Worm (Caenorhabditis elegans) whole organism, late embryonic: Measurements from ENCODE around the gene F13A2.2.
"Not testable (repeated sequence)": the region's sequence is repeated elsewhere in the genome, so short reads cannot be mapped to it uniquely, and the experiment has no call there.

Source experiments
- C38D4.7 ChIP-seq: fragments of 200-800 bp; sonication (Bioruptor generic); optimal IDR thresholded peaks from 2 replicates; lab custom pipeline; 2018; ENCODE audit warnings: mild to moderate bottlenecking, missing genetic modification characterization, moderate library complexity, missing compliant biosample characterization
- Y22D7AL.16 ChIP-seq: sonication (generic microtip); optimal IDR thresholded peaks from 2 replicates; lab custom pipeline; 2016; ENCODE audit warnings: missing genetic modification characterization, missing compliant biosample characterization
- ama-1 ChIP-seq: fragments of 150-350 bp; optimal IDR thresholded peaks from 2 replicates; lab custom pipeline; 2014
- ceh-24 ChIP-seq: sonication (generic microtip); optimal IDR thresholded peaks from 2 replicates; lab custom pipeline; 2016; ENCODE audit warnings: mild to moderate bottlenecking, missing genetic modification characterization, missing compliant biosample characterization
- ceh-45 ChIP-seq: fragments of 200-800 bp; sonication (Bioruptor generic); IDR thresholded peaks from 2 replicates; pipeline ENCODE4 v1.3.6; 2022; ENCODE audit warnings: missing genetic modification reagents, missing genetic modification characterization, missing compliant biosample characterization
- ceh-6 ChIP-seq: fragments of 200-800 bp; sonication (Bioruptor generic); optimal IDR thresholded peaks from 2 replicates; lab custom pipeline; 2018; ENCODE audit warnings: mild to moderate bottlenecking, missing genetic modification characterization, missing compliant biosample characterization
- ceh-9 ChIP-seq: sonication (generic microtip); optimal IDR thresholded peaks from 2 replicates; lab custom pipeline; 2016; ENCODE audit warnings: mild to moderate bottlenecking, missing genetic modification characterization, inconsistent platforms, missing compliant biosample characterization
- lim-6 ChIP-seq: sonication (generic microtip); optimal IDR thresholded peaks from 2 replicates; lab custom pipeline; 2016; ENCODE audit warnings: missing genetic modification characterization, missing compliant biosample characterization
- madf-2 ChIP-seq: sonication (generic microtip); optimal IDR thresholded peaks from 2 replicates; lab custom pipeline; 2017; ENCODE audit warnings: missing genetic modification characterization, missing compliant biosample characterization
- unc-3 ChIP-seq, 2 experiments: fragments of 200-800 bp in 1 of 2; sonication (Bioruptor generic) in 1 of 2; sonication (generic microtip) in 1 of 2; conservative IDR thresholded peaks in 1 of 2; optimal IDR thresholded peaks in 1 of 2; 2 replicates each; pipeline versions ENCODE4 v1.3.6 to Lab custom; 2016 to 2022; ENCODE audit warnings: missing compliant biosample characterization in 2 of 2, missing genetic modification characterization in 2 of 2, missing genetic modification reagents in 1 of 2

Gene F13A2.2

ce11 chrV:4341208-4341607 is 43.2 kb downstream of the F13A2.2 start, which contains the start of gene glrx-3:
Gene glrx-3, minus strand, starts transcription at chrV:4341308.
- TF ChIP-seq C38D4.7 (GFP tag; lab: Kevin White, UChicago) (no peak), Y22D7AL.16 (no peak)

- TF ChIP-seq ceh-24 (tag; lab: Kevin White, UChicago) = no peak
- TF ChIP-seq ama-1 = no peak
- TF ChIP-seq lim-6 = no peak
Measured at ce11 chrV:4339479-4339878, 44.9 kb downstream of the F13A2.2 start.

ce11 chrV:4336462-4336861 is 47.9 kb downstream of the F13A2.2 start, which contains the start of gene irld-1:
Gene irld-1, plus strand, starts transcription at chrV:4336762.
- TF ChIP-seq madf-2 (tag; lab: Kevin White, UChicago); ceh-6 (GFP tag; lab: Kevin White, UChicago); ceh-9 (tag; lab: Kevin White, UChicago): not testable (repeated sequence)

- TF ChIP-seq unc-3 (GFP tag; conservative IDR thresholded peaks at IDR 0.05; lab: Robert Waterston, UW) (0 out of 2 replicates have a peak, but pooled peaks have one; percentile 33), ceh-45 (GFP tag; lab: Robert Waterston, UW) (0 out of 2 replicates have a peak, but pooled peaks have one; percentile 26)
- TF ChIP-seq unc-3 (tag; optimal IDR thresholded peaks at IDR 0.05; lab: Kevin White, UChicago) = not testable (repeated sequence)
- TF ChIP-seq, all 69 proteins: peak for 2; not testable (repeated sequence) for 67
Measured at ce11 chrV:4333518-4333917, 50.9 kb downstream of the F13A2.2 start.
